Worm (Caenorhabditis elegans) whole organism, L4/young adult: ENCODE results near the gene Y41D4A.7.

ENCODE experiments used
- W03F9.2 ChIP-seq: fragments of 150-350 bp; optimal IDR thresholded peaks from 2 replicates; lab custom pipeline; 2014; ENCODE audit warnings: missing biosample characterization, missing genetic modification characterization
- dao-5 ChIP-seq: sonication (generic microtip); optimal IDR thresholded peaks from 2 replicates; lab custom pipeline; 2016; ENCODE audit warnings: missing genotype, missing genetic modification characterization, moderate library complexity, missing compliant biosample characterization
- him-1 ChIP-seq: sonication (generic microtip); optimal IDR thresholded peaks from 2 replicates; lab custom pipeline; 2016; ENCODE audit warnings: missing genotype, missing genetic modification reagents, missing genetic modification characterization, missing compliant biosample characterization

The Y41D4A.7 gene

ce11 chrIV:1761553-1761952 is at the start of gene Y41D4A.7:
Gene Y41D4A.7 (minus strand): TSS chrIV:1761570.
- TF ChIP-seq W03F9.2 (tag; lab: Kevin White, UChicago), result no peak
- no peak for TF ChIP-seq dao-5 (tag; lab: Kevin White, UChicago)
- TF ChIP-seq him-1, result no peak

ce11 chrIV:1804613-1805012 is 43.2 kb upstream of the Y41D4A.7 start:
- TF ChIP-seq dao-5 (tag; lab: Kevin White, UChicago), result no peak
- TF ChIP-seq W03F9.2 (tag; lab: Kevin White, UChicago), result no peak
- TF ChIP-seq him-1, result peak; percentile 28

- TF ChIP-seq him-1, result no peak
- TF ChIP-seq W03F9.2 (tag; lab: Kevin White, UChicago), result no peak
- no peak for TF ChIP-seq dao-5 (tag; lab: Kevin White, UChicago)
Measured at ce11 chrIV:1803882-1804281, 42.5 kb upstream of the Y41D4A.7 start, which contains the start of gene Y38C1BA.1. Gene Y38C1BA.1 (minus strand): TSS chrIV:1803982.

ce11 chrIV:1791775-1792174 is 30.4 kb upstream of the Y41D4A.7 start:
- TF ChIP-seq him-1 (no peak), dao-5 (tag; lab: Kevin White, UChicago) (no peak), W03F9.2 (tag; lab: Kevin White, UChicago) (no peak)

DNA sequence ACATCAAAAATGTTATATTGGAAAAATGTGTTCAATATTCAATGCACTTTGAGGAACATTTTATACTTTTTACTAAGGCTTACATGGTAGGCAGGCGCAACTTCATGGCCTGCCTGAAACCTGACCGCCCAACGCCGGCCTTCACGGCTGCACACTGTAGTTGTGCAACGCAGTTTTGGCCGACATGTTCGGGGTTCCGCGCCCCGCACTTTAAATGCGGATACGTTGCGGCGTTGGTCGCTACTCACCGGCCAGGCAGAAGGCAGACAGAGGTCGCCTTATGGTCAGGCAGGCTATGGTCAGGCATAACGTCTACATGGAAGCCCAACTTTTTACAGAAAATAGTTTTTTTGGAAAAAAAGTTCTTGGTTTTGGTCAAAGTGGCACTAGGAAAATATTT is 29.3 kb upstream of the Y41D4A.7 start:
- TF ChIP-seq him-1 (no peak), W03F9.2 (tag; lab: Kevin White, UChicago) (no peak), dao-5 (tag; lab: Kevin White, UChicago) (no peak)

- no peak for TF ChIP-seq W03F9.2 (tag; lab: Kevin White, UChicago)
- TF ChIP-seq him-1, result no peak
- no peak for TF ChIP-seq dao-5 (tag; lab: Kevin White, UChicago)
Measured at ce11 chrIV:1785156-1785555, 23.8 kb upstream of the Y41D4A.7 start.

ce11 chrIV:1781559-1781958 is 20.2 kb upstream of the Y41D4A.7 start, which contains the start of gene frpr-19:
Gene frpr-19 (minus strand): TSS chrIV:1781659.
- TF ChIP-seq dao-5 (tag; lab: Kevin White, UChicago) (no peak), W03F9.2 (tag; lab: Kevin White, UChicago) (no peak), him-1 (no peak)

- TF ChIP-seq W03F9.2 (tag; lab: Kevin White, UChicago), result no peak
- no peak for TF ChIP-seq dao-5 (tag; lab: Kevin White, UChicago)
- TF ChIP-seq him-1, result no peak
Measured at ce11 chrIV:1771843-1772242, 10.5 kb upstream of the Y41D4A.7 start, which contains the start of gene Y41D4A.1. Gene Y41D4A.1 (plus strand): TSS chrIV:1772143.

DNA sequence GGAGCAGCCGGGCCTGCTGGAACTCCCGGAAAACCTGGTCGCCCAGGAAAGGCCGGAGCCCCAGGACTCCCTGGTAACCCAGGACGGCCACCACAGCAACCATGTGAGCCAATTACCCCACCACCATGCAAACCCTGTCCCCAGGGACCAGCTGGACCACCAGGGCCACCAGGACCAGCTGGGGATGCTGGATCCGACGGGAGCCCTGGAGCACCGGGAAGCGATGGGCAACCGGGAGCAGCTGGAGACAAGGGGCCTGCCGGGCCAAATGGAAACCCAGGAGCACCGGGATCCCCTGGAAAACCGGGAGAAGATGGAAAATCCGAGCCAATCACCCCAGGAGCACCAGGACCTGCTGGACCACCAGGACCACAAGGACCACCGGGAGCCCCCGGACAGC is 7.7 kb upstream of the Y41D4A.7 start:
- no peak for TF ChIP-seq W03F9.2 (tag; lab: Kevin White, UChicago)
- TF ChIP-seq dao-5 (tag; lab: Kevin White, UChicago), result no peak
- TF ChIP-seq him-1, result no peak

DNA sequence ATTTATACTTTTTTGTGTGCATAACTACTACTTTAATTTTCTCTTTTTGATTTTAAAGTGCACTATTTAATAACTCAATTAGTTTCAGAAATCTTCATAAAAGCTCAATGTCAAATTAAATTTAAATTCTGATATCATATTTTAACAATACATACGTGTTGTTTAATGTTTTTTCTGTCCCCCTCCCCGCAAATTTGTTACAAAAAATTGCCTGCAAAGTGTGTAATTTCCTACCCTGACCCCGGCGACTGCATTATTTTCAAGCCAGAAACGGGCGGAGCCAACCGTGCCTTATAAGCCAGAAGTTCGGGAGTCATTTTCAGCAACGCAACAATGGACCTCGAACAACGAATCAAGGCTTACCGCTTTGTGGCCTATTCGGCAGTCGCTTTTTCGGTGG is 6.9 kb upstream of the Y41D4A.7 start, which contains the start of gene col-108:
Gene col-108, plus strand, starts transcription at position 301 of the 400 bp plus-strand sequence.
- TF ChIP-seq him-1, result no peak
- TF ChIP-seq dao-5 (tag; lab: Kevin White, UChicago), result no peak

DNA sequence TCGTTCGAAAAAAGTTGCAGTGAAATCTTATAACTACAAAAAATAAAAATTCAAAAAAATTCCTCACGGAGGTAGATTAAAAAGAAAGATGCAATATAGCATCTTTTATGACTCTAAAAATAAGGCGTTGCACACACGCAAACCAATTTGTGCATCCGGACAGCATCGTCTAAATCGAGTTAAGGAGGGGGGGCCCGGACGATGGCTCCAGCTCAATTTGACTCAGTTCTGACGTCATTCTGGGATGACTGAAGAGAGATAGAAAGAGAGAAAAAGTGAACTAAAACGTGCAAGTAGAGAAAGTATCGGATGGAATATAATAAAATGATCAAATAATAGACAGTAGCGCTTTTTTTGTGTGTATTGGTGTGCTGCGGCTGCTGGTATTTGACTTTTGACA is 4.6 kb upstream of the Y41D4A.7 start:
- TF ChIP-seq W03F9.2 (tag; lab: Kevin White, UChicago), result no peak
- TF ChIP-seq him-1, result peak; percentile 21

- TF ChIP-seq him-1 (no peak), dao-5 (tag; lab: Kevin White, UChicago) (no peak), W03F9.2 (tag; lab: Kevin White, UChicago) (no peak)
Measured at ce11 chrIV:1763452-1763851, 2.1 kb upstream of the Y41D4A.7 start.

DNA sequence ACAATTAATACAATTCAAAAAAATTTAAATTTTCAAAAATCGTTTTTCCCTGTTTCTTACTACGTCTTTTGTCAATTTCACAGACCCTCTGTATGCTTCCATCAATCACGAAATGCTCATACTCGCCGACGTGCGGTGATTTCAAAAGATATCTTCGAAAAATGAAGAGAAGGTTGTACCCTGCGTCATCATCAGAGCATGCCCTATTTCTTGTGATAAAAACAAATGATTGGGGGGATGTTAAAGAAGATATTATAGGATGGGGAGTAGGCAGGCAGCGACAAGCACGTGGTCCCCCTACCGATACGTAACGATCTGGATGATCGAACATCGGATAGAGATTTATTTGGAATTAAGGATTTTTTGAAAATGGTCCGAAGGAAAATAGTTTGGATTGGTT is 2.8 kb downstream of the Y41D4A.7 start:
- TF ChIP-seq W03F9.2 (tag; lab: Kevin White, UChicago) (no peak), dao-5 (tag; lab: Kevin White, UChicago) (no peak), him-1 (no peak)

ce11 chrIV:1753481-1753880 is 7.9 kb downstream of the Y41D4A.7 start, which contains the start of gene Y41D4A.3:
Gene Y41D4A.3 (plus strand): TSS chrIV:1753781.
- TF ChIP-seq him-1, result no peak
- TF ChIP-seq dao-5 (tag; lab: Kevin White, UChicago), result no peak
- TF ChIP-seq W03F9.2 (tag; lab: Kevin White, UChicago), result no peak

DNA sequence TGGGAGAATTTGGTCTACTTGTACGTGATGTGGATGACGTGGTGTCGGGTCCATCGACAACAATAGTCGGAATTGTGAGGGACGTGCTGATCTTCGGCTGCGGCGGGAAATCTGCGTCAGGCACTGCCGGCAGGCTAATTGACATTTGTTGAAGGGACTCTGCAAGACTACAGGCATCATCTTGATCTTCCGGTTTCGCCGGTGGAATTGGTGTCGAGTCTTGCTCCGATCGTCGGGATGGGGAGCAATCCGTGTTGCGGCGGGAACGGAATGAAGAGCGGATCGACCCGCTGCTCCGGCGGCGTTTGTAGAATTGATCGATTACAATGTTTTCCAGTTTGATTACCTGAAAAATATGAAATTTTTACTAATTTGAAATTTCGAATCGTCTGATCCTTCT is 8.9 kb downstream of the Y41D4A.7 start:
- TF ChIP-seq him-1, result no peak
- no peak for TF ChIP-seq W03F9.2 (tag; lab: Kevin White, UChicago)
- TF ChIP-seq dao-5 (tag; lab: Kevin White, UChicago), result no peak
